Fruit fly (Drosophila melanogaster) whole organism, embryonic: Measurements from ENCODE around the gene CG12560.

Experiments used
- Ada2b ChIP-seq: fragments of 200-800 bp; sonication (Bioruptor generic); IDR thresholded peaks from 2 replicates; pipeline ENCODE4 v1.3.6; 2022; ENCODE audit warnings: missing biosample characterization, missing genetic modification characterization
- Bteb2 ChIP-seq: fragments of 200-800 bp; sonication (Bioruptor generic); optimal IDR thresholded peaks from 2 replicates; lab custom pipeline; 2016; ENCODE audit warnings: missing biosample characterization, missing genetic modification characterization
- CG10565 ChIP-seq: fragments of 200-800 bp; sonication (Bioruptor generic); optimal IDR thresholded peaks from 3 replicates; lab custom pipeline; 2016; ENCODE audit warnings: missing biosample characterization, mild to moderate bottlenecking, missing genetic modification characterization
- CG12659 ChIP-seq: fragments of 200-800 bp; sonication (Bioruptor generic); optimal IDR thresholded peaks from 3 replicates; lab custom pipeline; 2017; ENCODE audit warnings: mild to moderate bottlenecking, missing biosample characterization, missing genetic modification reagents, missing genetic modification characterization
- CG14441 ChIP-seq: fragments of 200-800 bp; sonication (Bioruptor generic); IDR thresholded peaks from 2 replicates; pipeline ENCODE4 v1.3.6; 2022; ENCODE audit warnings: missing biosample characterization, missing genetic modification characterization
- CG15601 ChIP-seq: fragments of 200-800 bp; sonication (Bioruptor generic); optimal IDR thresholded peaks from 3 replicates; lab custom pipeline; 2019; ENCODE audit warnings: missing biosample characterization, mild to moderate bottlenecking, missing genetic modification characterization, moderate library complexity
- CG1647 ChIP-seq: fragments of 200-800 bp; sonication (Bioruptor generic); optimal IDR thresholded peaks from 3 replicates; lab custom pipeline; 2016; ENCODE audit warnings: missing biosample characterization, missing genetic modification characterization
- CG16813 ChIP-seq: fragments of 200-800 bp; sonication (Bioruptor generic); IDR thresholded peaks from 3 replicates; pipeline ENCODE4 v1.3.6; 2022; ENCODE audit warnings: missing biosample characterization, missing genetic modification characterization; ENCODE audit not compliant: partially characterized antibody
- CG16815 ChIP-seq: fragments of 200-800 bp; sonication (Bioruptor generic); optimal IDR thresholded peaks from 3 replicates; lab custom pipeline; 2017; ENCODE audit warnings: missing biosample characterization, mild to moderate bottlenecking, missing genetic modification characterization
- CG17385 ChIP-seq: fragments of 200-800 bp; sonication (Bioruptor generic); optimal IDR thresholded peaks from 3 replicates; lab custom pipeline; 2018; ENCODE audit warnings: missing biosample characterization, mild to moderate bottlenecking, missing genetic modification characterization
- CG2129 ChIP-seq: fragments of 200-800 bp; sonication (Bioruptor generic); IDR thresholded peaks from 2 replicates; pipeline ENCODE4 v1.3.6; 2022; ENCODE audit warnings: missing biosample characterization, missing genetic modification characterization; ENCODE audit not compliant: partially characterized antibody
- CG2199 ChIP-seq: fragments of 200-800 bp; sonication (Bioruptor generic); IDR thresholded peaks from 3 replicates; pipeline ENCODE4 v1.3.6; 2022; ENCODE audit warnings: missing biosample characterization, missing genetic modification characterization
- CG31365 ChIP-seq: fragments of 200-800 bp; sonication (Bioruptor generic); optimal IDR thresholded peaks from 2 replicates; lab custom pipeline; 2018; ENCODE audit warnings: missing biosample characterization, mild to moderate bottlenecking, missing genetic modification characterization
- CG32532 ChIP-seq: fragments of 200-800 bp; sonication (Bioruptor generic); IDR thresholded peaks from 2 replicates; pipeline ENCODE4 v1.3.6; 2022; ENCODE audit warnings: missing biosample characterization, missing genetic modification characterization
- CG3847 ChIP-seq: fragments of 200-800 bp; sonication (Bioruptor generic); IDR thresholded peaks from 2 replicates; pipeline ENCODE4 v1.3.6; 2022; ENCODE audit warnings: missing biosample characterization, missing genetic modification characterization
- CG42726 ChIP-seq: fragments of 200-800 bp; sonication (Bioruptor generic); IDR thresholded peaks from 2 replicates; pipeline ENCODE4 v1.3.6; 2022; ENCODE audit warnings: missing biosample characterization, missing genetic modification characterization; ENCODE audit not compliant: partially characterized antibody
- CG43689 ChIP-seq: fragments of 200-800 bp; sonication (Bioruptor generic); IDR thresholded peaks from 2 replicates; pipeline ENCODE4 v1.3.6; 2022; ENCODE audit warnings: missing biosample characterization, missing genetic modification characterization
- CG4404 ChIP-seq: fragments of 200-800 bp; sonication (Bioruptor generic); IDR thresholded peaks from 2 replicates; pipeline ENCODE4 v1.3.6; 2022; ENCODE audit warnings: missing biosample characterization, missing genetic modification characterization
- CG5180 ChIP-seq: fragments of 200-800 bp; sonication (Bioruptor generic); optimal IDR thresholded peaks from 3 replicates; lab custom pipeline; 2017; ENCODE audit warnings: missing biosample characterization, missing genetic modification characterization, mild to moderate bottlenecking, moderate library complexity, missing genetic modification reagents
- CG6272 ChIP-seq: fragments of 200-800 bp; sonication (Bioruptor generic); IDR thresholded peaks from 2 replicates; pipeline ENCODE4 v1.3.6; 2022; ENCODE audit warnings: missing biosample characterization, missing genetic modification characterization
- CG7786 ChIP-seq: fragments of 200-800 bp; sonication (Bioruptor generic); optimal IDR thresholded peaks from 2 replicates; lab custom pipeline; 2016; ENCODE audit warnings: missing biosample characterization, missing genetic modification characterization
- CG8924 ChIP-seq: fragments of 200-800 bp; optimal IDR thresholded peaks from 3 replicates; lab custom pipeline; 2019; ENCODE audit warnings: missing biosample characterization, mild to moderate bottlenecking, missing genetic modification characterization, moderate library complexity
- Camta ChIP-seq: fragments of 200-800 bp; sonication (Bioruptor generic); optimal IDR thresholded peaks from 2 replicates; lab custom pipeline; 2016; ENCODE audit warnings: missing biosample characterization, missing genetic modification characterization
- D ChIP-seq, 2 experiments: fragments of 200-800 bp in 1 of 2; fragments of >200 bp in 1 of 2; sonication (Bioruptor generic) in 1 of 2; optimal IDR thresholded peaks; 2 replicates in 1 of 2; 3 replicates in 1 of 2; lab custom pipeline; 2017; ENCODE audit warnings: mild to moderate bottlenecking in 1 of 2, missing biosample characterization in 1 of 2, missing genetic modification characterization in 1 of 2, missing genetic modification reagents in 1 of 2
- Dfd ChIP-seq, 2 experiments: fragments of >200 bp; optimal IDR thresholded peaks; 2 replicates each; lab custom pipeline; 2017; ENCODE audit warnings: missing biosample characterization in 2 of 2, missing genetic modification characterization in 2 of 2
- Dip3 ChIP-seq: fragments of 200-800 bp; sonication (Bioruptor generic); optimal IDR thresholded peaks from 3 replicates; lab custom pipeline; 2016; ENCODE audit warnings: missing biosample characterization, missing genetic modification characterization
- Dll ChIP-seq: fragments of 200-800 bp; sonication (Bioruptor generic); IDR thresholded peaks from 4 replicates; pipeline ENCODE4 v1.3.6; 2022; ENCODE audit warnings: missing biosample characterization, missing genetic modification characterization; ENCODE audit not compliant: partially characterized antibody
- E2f1 ChIP-seq: fragments of 200-800 bp; sonication (Bioruptor generic); IDR thresholded peaks from 2 replicates; pipeline ENCODE4 v1.3.6; 2022; ENCODE audit warnings: missing biosample characterization, missing genetic modification characterization
- GATAe ChIP-seq: fragments of 200-800 bp; sonication (Bioruptor generic); conservative IDR thresholded peaks from 2 replicates; pipeline ENCODE4 v1.3.6; 2022; ENCODE audit warnings: missing biosample characterization, missing genetic modification characterization
- Hr3 ChIP-seq: fragments of 200-800 bp; sonication (Bioruptor generic); optimal IDR thresholded peaks from 3 replicates; lab custom pipeline; 2016; ENCODE audit warnings: missing biosample characterization, missing genetic modification characterization
- NK7.1 ChIP-seq: fragments of 200-800 bp; sonication (Bioruptor generic); optimal IDR thresholded peaks from 3 replicates; lab custom pipeline; 2016; ENCODE audit warnings: missing biosample characterization, missing genetic modification characterization
- Oaz ChIP-seq: fragments of 200-800 bp; sonication (Bioruptor generic); IDR thresholded peaks from 2 replicates; pipeline ENCODE4 v1.3.6; 2022; ENCODE audit warnings: missing biosample characterization, missing genetic modification characterization
- Taf1 ChIP-seq: fragments of 200-800 bp; sonication (Bioruptor generic); IDR thresholded peaks from 2 replicates; pipeline ENCODE4 v1.3.6; 2022; ENCODE audit warnings: missing biosample characterization, missing genetic modification characterization
- az2 ChIP-seq: fragments of 200-800 bp; sonication (Bioruptor generic); optimal IDR thresholded peaks from 3 replicates; lab custom pipeline; 2016; ENCODE audit warnings: missing biosample characterization, missing genetic modification characterization
- crol ChIP-seq: fragments of 200-800 bp; sonication (Bioruptor generic); IDR thresholded peaks from 2 replicates; pipeline ENCODE4 v1.3.6; 2022; ENCODE audit warnings: missing biosample characterization, missing genetic modification characterization
- fd96Cb ChIP-seq: fragments of 200-800 bp; sonication (Bioruptor generic); optimal IDR thresholded peaks from 2 replicates; lab custom pipeline; 2018; ENCODE audit warnings: missing biosample characterization, mild to moderate bottlenecking, missing genetic modification characterization, moderate library complexity
- fu2 ChIP-seq: fragments of 200-800 bp; sonication (Bioruptor generic); optimal IDR thresholded peaks from 2 replicates; lab custom pipeline; 2016; ENCODE audit warnings: missing biosample characterization, missing genetic modification characterization
- hb ChIP-seq: fragments of 200-800 bp; sonication (Bioruptor generic); IDR thresholded peaks from 3 replicates; pipeline ENCODE4 v1.3.6; 2022; ENCODE audit warnings: missing biosample characterization, missing genetic modification characterization; ENCODE audit not compliant: partially characterized antibody
- ken ChIP-seq: fragments of 200-800 bp; sonication (Bioruptor generic); IDR thresholded peaks from 3 replicates; pipeline ENCODE4 v1.3.6; 2022; ENCODE audit warnings: missing biosample characterization, missing genetic modification characterization
- lmd ChIP-seq: fragments of 200-800 bp; sonication (Bioruptor generic); IDR thresholded peaks from 2 replicates; pipeline ENCODE4 v1.3.6; 2022; ENCODE audit warnings: missing biosample characterization, missing genetic modification characterization
- mam ChIP-seq: fragments of 200-800 bp; sonication (Bioruptor generic); optimal IDR thresholded peaks from 3 replicates; lab custom pipeline; 2016; ENCODE audit warnings: missing biosample characterization, missing genetic modification characterization
- odd ChIP-seq: fragments of 200-800 bp; sonication (Bioruptor generic); optimal IDR thresholded peaks from 2 replicates; lab custom pipeline; 2017; ENCODE audit warnings: missing biosample characterization, mild to moderate bottlenecking, missing genetic modification characterization
- pfk ChIP-seq: fragments of 200-800 bp; sonication (Bioruptor generic); optimal IDR thresholded peaks from 2 replicates; lab custom pipeline; 2018; ENCODE audit warnings: missing biosample characterization, mild to moderate bottlenecking, missing genetic modification characterization, moderate library complexity
- phol ChIP-seq: fragments of 200-800 bp; sonication (Bioruptor generic); optimal IDR thresholded peaks from 3 replicates; lab custom pipeline; 2018; ENCODE audit warnings: missing biosample characterization, mild to moderate bottlenecking, missing genetic modification characterization, moderate library complexity
- row ChIP-seq: fragments of 200-800 bp; sonication (Bioruptor generic); IDR thresholded peaks from 3 replicates; pipeline ENCODE4 v1.3.6; 2022; ENCODE audit warnings: missing biosample characterization, missing genetic modification characterization
- seq ChIP-seq: fragments of 200-800 bp; sonication (Bioruptor generic); IDR thresholded peaks from 2 replicates; pipeline ENCODE4 v1.3.6; 2022; ENCODE audit warnings: missing biosample characterization, missing genetic modification characterization
- slou ChIP-seq: fragments of 200-800 bp; sonication (Bioruptor generic); optimal IDR thresholded peaks from 3 replicates; lab custom pipeline; 2016; ENCODE audit warnings: missing biosample characterization, missing genetic modification characterization
- usp ChIP-seq: fragments of >200 bp; optimal IDR thresholded peaks from 2 replicates; lab custom pipeline; 2017; ENCODE audit warnings: missing biosample characterization, missing genetic modification characterization

The CG12560 gene

DNA sequence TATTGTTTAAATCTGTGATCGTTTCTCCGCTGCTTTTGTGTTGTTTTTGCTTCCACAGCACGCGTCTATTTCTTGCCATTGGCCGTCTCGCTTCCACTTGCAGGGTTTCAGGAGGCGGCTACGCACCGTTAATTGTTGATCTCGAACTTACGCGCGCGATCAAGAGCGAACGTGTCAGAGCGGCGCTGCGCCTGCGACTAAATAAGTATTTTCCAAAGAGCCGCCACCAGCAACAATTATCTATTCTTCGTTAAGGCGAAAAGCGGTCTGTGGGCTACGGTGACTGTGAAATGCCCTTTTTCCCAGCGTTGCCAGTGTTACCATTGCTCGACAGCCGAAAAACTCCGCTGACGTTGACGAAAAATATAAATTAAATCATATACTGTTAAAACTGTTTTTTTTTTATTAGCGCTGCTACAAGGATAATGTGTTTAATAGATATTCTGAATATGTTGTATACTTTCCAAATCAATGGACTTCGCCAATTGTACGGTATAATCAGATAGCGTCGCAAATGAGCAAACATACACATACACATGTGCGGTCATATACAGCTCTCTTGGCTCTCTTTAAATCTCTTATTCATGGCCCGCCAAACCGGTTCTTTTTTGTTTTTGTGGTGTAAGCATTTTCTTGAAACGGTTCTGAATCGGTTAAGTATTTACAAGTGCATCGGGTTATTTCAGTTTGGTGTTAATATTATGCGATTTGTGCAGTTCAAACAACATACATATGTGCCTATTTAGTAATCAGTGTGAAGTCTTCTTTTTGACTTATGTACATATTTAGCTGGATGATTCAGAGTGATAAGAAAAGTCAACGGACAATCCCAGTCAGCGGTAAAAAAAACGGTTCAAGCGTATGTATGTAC, 15.1 kb downstream of the CG12560 start, which contains the start of gene pes (continued):
- TF ChIP-seq seq (GFP tag; lab: Robert Waterston, UW) (peak; percentile 83), CG15601 (tag; lab: Kevin White, UChicago) (peak; percentile 84), CG2129 (GFP tag; lab: Robert Waterston, UW) (no peak), D (optimal IDR thresholded peaks at IDR 0.05; lab: Kevin White, UChicago) (no peak), D (GFP tag; optimal IDR thresholded peaks at IDR 0.05; lab: Kevin White, UChicago) (peak; percentile 90), CG8924 (tag; lab: Kevin White, UChicago) (peak; percentile 44), mam (GFP tag; lab: Kevin White, UChicago) (peak; percentile 91), az2 (GFP tag; lab: Kevin White, UChicago) (peak; percentile 86), CG42726 (GFP tag; lab: Robert Waterston, UW) (peak; percentile 55), CG14441 (GFP tag; lab: Robert Waterston, UW) (peak; percentile 91), CG10565 (GFP tag; lab: Kevin White, UChicago) (peak; percentile 56), Hr3 (GFP tag; lab: Kevin White, UChicago) (peak; percentile 40), CG6272 (GFP tag; lab: Robert Waterston, UW) (peak; percentile 87), CG7786 (peak; percentile 50), Ada2b (peak; percentile 89), CG17385 (GFP tag; lab: Kevin White, UChicago) (peak; percentile 42), CG32532 (GFP tag; lab: Robert Waterston, UW) (peak; percentile 96), usp (no peak), phol (tag; lab: Kevin White, UChicago) (peak; percentile 93), CG1647 (GFP tag; lab: Kevin White, UChicago) (peak; percentile 87), pfk (GFP tag; lab: Kevin White, UChicago) (peak; percentile 17), CG12659 (GFP tag; lab: Kevin White, UChicago) (peak; percentile 92), Bteb2 (GFP tag; lab: Kevin White, UChicago) (peak; percentile 79), Taf1 (GFP tag; lab: Robert Waterston, UW) (peak; percentile 88), CG4404 (GFP tag; lab: Robert Waterston, UW) (peak; percentile 97), Camta (peak; percentile 92), NK7.1 (peak; percentile 86), CG5180 (GFP tag; lab: Kevin White, UChicago) (peak; percentile 80), Oaz (GFP tag; lab: Robert Waterston, UW) (peak; percentile 81), Dfd (GFP tag; optimal IDR thresholded peaks at IDR 0.05; lab: Kevin White, UChicago) (no peak), row (peak; percentile 91), ken (GFP tag; lab: Robert Waterston, UW) (peak; percentile 51; the same call in 1 of the 3 replicates), CG16813 (no peak), fd96Cb (tag; lab: Kevin White, UChicago) (peak; percentile 89), CG43689 (GFP tag; lab: Robert Waterston, UW) (no peak), slou (GFP tag; lab: Kevin White, UChicago) (peak; percentile 85), odd (GFP tag; lab: Kevin White, UChicago) (peak; percentile 72), CG3847 (GFP tag; lab: Robert Waterston, UW) (peak; percentile 90), crol (GFP tag; lab: Robert Waterston, UW) (peak; percentile 47; the same call in 1 of the 2 replicates), lmd (GFP tag; lab: Robert Waterston, UW) (no peak), CG2199 (peak; percentile 90; the same call in 1 of the 3 replicates), Dll (GFP tag; lab: Robert Waterston, UW) (peak; percentile 27; the same call in 1 of the 4 replicates), E2f1 (GFP tag; lab: Robert Waterston, UW) (peak; percentile 94), hb (GFP tag; lab: Robert Waterston, UW) (no peak), CG16815 (GFP tag; lab: Kevin White, UChicago) (peak; percentile 74), Dip3 (peak; percentile 90), CG31365 (tag; lab: Kevin White, UChicago) (peak; percentile 75), fu2 (no peak), GATAe (GFP tag; lab: Robert Waterston, UW) (peak; percentile 95)
